Worm (Caenorhabditis elegans) whole organism, L4/young adult: ENCODE results near the gene hlh-26.

ENCODE experiments used
- W03F9.2 ChIP-seq: fragments of 150-350 bp; optimal IDR thresholded peaks from 2 replicates; lab custom pipeline; 2014; ENCODE audit warnings: missing biosample characterization, missing genetic modification characterization
- dao-5 ChIP-seq: sonication (generic microtip); optimal IDR thresholded peaks from 2 replicates; lab custom pipeline; 2016; ENCODE audit warnings: missing genotype, missing genetic modification characterization, moderate library complexity, missing compliant biosample characterization
- him-1 ChIP-seq: sonication (generic microtip); optimal IDR thresholded peaks from 2 replicates; lab custom pipeline; 2016; ENCODE audit warnings: missing genotype, missing genetic modification reagents, missing genetic modification characterization, missing compliant biosample characterization

Gene hlh-26

DNA sequence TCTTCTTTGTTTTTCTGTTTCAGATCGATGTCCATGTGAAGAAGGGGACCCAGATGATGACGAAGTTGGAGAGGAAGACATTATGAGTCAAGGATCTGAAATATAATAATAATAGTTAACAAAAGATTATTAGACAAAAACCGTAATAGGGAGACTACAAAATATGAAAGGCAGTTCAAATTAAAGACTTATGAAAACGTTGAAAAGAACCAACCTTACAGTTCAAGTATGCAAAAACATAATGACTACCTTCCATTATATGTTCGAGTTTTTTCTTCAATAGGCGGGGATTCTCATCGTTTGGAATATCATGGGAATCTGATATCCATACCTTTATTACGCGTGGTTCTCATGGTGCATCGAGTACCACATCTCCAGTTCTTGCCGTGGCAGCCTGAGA, at the start of gene hlh-26:
Gene hlh-26 (minus strand): TSS at position 101 of the 400 bp plus-strand sequence.
- TF ChIP-seq him-1 (tag; lab: Kevin White, UChicago) (no peak), W03F9.2 (no peak), dao-5 (no peak)

DNA sequence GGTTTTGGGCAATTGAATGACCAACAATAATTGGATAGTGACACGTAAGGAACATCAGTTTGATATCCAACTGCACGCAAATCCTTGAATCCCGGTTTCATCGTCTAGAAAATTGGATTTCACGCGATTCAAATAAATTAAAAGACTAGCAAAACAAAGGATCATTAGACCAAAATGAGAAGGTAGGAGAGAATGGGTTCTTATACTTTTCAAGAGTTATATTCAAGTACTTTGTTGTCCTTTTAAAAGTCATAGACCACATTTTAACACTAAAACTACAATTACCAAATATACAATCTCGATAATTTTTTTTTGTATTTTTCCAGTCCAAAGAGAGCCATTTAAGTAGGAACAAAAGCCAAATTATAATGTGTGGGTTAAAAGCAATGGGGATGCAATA, 48.8 kb upstream of the hlh-26 start, which contains the start of gene T25E4.2:
Gene T25E4.2 (minus strand): TSS at position 101 of the 400 bp plus-strand sequence.
- no peak for TF ChIP-seq W03F9.2
- no peak for TF ChIP-seq him-1 (tag; lab: Kevin White, UChicago)
- no peak for TF ChIP-seq dao-5

DNA sequence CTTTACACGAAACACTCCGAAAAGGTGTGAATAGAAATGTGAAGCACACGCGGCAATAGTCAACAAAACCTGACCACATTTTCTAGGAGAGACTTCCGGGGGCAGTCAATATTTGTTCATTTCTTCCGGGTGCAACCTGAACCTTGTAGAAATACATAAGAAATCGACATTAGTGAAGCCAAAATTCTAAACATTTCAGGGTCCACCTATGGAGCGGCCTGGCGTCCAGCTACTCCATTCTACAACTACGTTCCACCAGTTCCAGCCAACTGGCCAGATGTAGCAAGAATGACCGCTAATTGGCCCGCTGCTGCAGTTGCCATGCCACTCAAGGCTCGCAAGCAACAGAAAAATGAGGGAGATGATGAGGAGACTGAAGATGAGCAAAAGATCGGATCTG, 45.7 kb upstream of the hlh-26 start:
- TF ChIP-seq W03F9.2 (no peak), dao-5 (no peak), him-1 (tag; lab: Kevin White, UChicago) (no peak)

DNA sequence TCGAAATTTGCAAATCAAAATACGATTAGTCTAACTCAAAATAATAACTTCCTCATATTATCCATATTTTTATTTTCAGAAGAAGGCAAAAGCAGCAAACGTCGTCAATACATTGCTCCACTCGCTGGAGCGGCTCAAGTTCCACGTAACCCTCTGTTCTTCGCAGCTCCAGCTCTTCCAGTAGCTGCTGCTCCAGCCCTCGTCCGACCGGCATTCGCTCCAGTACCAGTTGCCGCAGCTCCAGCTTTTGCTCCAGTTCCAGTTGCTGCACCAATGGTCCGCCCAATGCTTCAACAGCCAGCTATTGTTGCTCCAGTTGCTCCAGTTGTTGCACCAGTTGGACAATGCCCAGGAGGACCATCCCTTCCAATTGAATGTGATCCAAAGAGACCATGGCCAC, 45.2 kb upstream of the hlh-26 start:
- TF ChIP-seq W03F9.2 = no peak
- no peak for TF ChIP-seq dao-5
- TF ChIP-seq him-1 (tag; lab: Kevin White, UChicago) = no peak

DNA sequence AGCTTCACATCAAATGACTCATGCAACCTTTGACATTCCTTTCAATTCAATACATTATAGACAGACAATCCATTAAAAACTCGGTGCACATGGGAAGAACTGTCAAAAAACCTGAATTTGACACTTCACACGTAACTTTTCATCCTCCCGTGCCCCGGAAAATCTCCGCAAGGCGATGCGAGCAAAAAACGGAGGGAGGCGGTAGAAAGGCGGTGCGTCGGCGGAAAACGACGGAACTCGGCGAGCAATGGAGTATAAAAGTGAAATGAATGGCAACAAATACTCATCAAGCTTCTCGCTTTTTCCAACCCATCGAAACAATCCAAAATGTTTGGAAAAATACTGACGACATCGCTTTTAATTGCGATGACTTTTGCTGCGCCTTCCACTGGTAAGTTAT, 44.5 kb upstream of the hlh-26 start, which contains the start of gene T25E4.1:
Gene T25E4.1 (plus strand): TSS at position 301 of the 400 bp plus-strand sequence.
- TF ChIP-seq dao-5 (no peak), W03F9.2 (no peak), him-1 (tag; lab: Kevin White, UChicago) (no peak)

- TF ChIP-seq W03F9.2 (peak; percentile 59), him-1 (tag; lab: Kevin White, UChicago) (peak; percentile 6), dao-5 (peak; percentile 28)
Measured at ce11 chrII:5577060-5577459, 43.5 kb upstream of the hlh-26 start.

ce11 chrII:5574925-5575324, 41.4 kb upstream of the hlh-26 start:
- TF ChIP-seq W03F9.2 (no peak), dao-5 (no peak)

- no peak for TF ChIP-seq him-1 (tag; lab: Kevin White, UChicago)
- TF ChIP-seq dao-5 = no peak
- no peak for TF ChIP-seq W03F9.2
Measured at ce11 chrII:5572082-5572746, 38.7 kb upstream of the hlh-26 start.

DNA sequence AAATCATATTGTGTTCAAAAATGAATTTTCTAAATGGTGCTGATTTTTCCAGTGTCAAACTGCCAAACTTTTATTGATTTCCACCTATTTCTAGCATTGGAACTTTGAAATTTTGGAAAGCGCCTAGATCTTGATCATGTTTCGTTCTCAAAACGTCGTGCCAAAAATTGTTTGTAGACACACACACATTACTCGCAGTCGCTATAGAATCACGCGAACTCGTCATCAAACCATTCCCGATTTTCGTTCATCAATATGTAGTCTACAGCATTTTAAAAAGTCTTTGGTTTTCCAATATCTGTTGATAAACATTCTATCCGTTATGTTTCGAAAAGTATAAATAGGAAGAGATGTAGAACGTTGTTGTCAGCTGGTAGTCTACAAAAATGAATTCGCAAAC, 36.7 kb upstream of the hlh-26 start, which contains the start of the genes C17C3.1 and C17C3.15:
Gene C17C3.1 (plus strand): TSS at position 301 of the 400 bp plus-strand sequence.
Gene C17C3.15 (plus strand): TSS at position 383 of the 400 bp plus-strand sequence.
- TF ChIP-seq him-1 (tag; lab: Kevin White, UChicago) = no peak
- no peak for TF ChIP-seq W03F9.2
- no peak for TF ChIP-seq dao-5

DNA sequence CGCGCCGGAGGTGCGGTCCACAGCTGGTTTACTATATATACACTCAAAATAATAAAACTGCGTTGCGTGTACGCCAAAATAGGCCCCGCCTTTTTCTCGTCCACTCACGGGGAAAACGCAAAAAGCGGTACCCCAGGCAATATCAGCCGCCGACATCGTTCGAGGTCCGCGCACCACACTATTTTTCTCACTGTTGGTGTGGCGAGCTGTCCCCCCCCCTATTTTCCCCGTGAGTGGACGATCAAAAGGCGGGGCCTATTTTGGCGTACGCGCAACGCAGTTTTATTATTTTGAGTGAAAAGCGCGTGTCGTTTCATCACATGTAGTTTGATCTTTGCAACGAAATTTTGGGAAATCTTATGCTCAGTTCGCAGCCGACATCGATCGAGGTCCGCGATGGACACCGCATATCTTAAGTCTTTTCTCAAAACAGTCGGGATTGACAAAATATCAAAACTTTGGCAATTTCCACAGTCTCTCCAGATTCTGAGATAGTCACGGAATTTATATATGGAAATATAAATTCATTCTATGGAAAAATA, 31.6 kb upstream of the hlh-26 start:
- TF ChIP-seq W03F9.2 (no peak), dao-5 (no peak), him-1 (tag; lab: Kevin White, UChicago) (no peak)

- no peak for TF ChIP-seq dao-5
- TF ChIP-seq W03F9.2 = no peak
- no peak for TF ChIP-seq him-1 (tag; lab: Kevin White, UChicago)
Measured at ce11 chrII:5561392-5561791, 27.9 kb upstream of the hlh-26 start, which contains the start of gene C17C3.3. Gene C17C3.3, plus strand, starts transcription at chrII:5561737.

- TF ChIP-seq W03F9.2 = no peak
- TF ChIP-seq him-1 (tag; lab: Kevin White, UChicago) = no peak
- no peak for TF ChIP-seq dao-5
Measured at ce11 chrII:5557134-5557533, 23.6 kb upstream of the hlh-26 start.

DNA sequence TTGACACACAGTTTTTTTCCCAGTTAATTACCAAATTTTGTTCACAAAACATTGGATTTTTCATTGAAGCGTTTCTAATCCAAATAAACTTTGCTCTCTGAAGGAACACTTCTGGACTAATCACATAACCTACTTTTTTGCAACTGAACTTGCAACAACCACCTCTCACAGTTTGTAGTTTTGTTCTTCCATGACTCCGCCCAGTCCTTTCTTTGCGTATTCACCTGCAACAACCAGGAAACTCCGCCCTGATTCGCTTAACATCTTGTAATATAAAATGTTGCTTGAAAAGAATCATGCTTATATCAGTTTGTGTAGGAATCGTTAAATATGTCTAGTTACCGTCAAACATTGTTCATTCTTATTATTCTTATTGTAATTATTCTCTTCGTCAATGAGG, 22.9 kb upstream of the hlh-26 start, which contains the start of gene ins-11:
Gene ins-11 (plus strand): TSS at position 301 of the 400 bp plus-strand sequence.
- TF ChIP-seq him-1 (tag; lab: Kevin White, UChicago) = no peak
- no peak for TF ChIP-seq dao-5
- TF ChIP-seq W03F9.2 = no peak

DNA sequence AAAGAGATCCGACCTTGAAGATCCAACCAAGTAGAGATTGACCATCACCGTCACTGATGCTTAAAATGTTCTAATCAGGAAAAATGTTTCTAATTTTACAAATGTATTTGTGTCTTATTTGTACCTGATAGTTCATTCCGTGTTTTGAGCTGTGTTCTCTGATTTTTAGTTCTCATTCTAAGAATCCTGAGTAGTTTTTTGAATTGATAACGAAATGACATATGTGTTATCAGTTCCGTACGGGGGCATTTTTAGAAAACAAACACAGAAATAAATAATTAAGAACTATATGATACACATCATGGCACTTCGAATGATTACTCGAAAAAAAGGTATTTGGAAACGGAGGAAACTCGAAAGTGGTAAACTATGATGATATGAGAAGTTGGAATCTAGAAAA, 22.0 kb upstream of the hlh-26 start:
- TF ChIP-seq him-1 (tag; lab: Kevin White, UChicago) = no peak
- no peak for TF ChIP-seq dao-5
- no peak for TF ChIP-seq W03F9.2

DNA sequence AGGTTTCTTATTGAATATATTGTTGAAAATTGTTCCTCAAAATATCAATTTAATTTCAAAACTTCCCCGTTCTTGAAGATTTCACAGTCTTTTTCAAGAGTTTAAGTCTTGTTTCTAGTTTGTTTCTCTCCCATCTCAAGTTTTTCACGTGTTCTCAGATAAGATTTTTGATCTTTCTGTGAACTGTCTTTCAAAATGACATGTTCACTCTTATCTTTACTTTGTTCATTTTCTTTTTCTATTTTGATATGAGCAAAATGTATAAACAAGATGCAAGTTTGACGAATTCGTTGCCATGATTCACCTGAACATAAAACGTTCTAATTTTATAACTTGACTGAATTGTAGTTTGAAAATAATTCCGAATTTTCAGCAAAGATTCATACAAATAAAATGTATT, 21.2 kb upstream of the hlh-26 start:
- TF ChIP-seq him-1 (tag; lab: Kevin White, UChicago) = no peak
